Worm (Caenorhabditis elegans) whole organism, L4 larva: Measurements from ENCODE around the gene C56E6.2.

Experiments
- ZK546.5 ChIP-seq, 2 experiments: sonication (generic microtip); optimal IDR thresholded peaks; 2 replicates each; lab custom pipeline; 2017; ENCODE audit warnings: missing biosample characterization in 2 of 2, missing genetic modification characterization in 2 of 2
- ama-1 ChIP-seq: fragments of 150-350 bp; optimal IDR thresholded peaks from 2 replicates; lab custom pipeline; 2014; ENCODE audit warnings: inconsistent platforms, mixed read lengths
- mdl-1 ChIP-seq, 2 experiments: fragments of 150-350 bp in 1 of 2; sonication (generic microtip) in 1 of 2; optimal IDR thresholded peaks; 2 replicates each; lab custom pipeline; 2014 to 2017; ENCODE audit warnings: missing biosample characterization in 2 of 2, missing genetic modification characterization in 2 of 2
- tra-1 ChIP-seq: fragments of 200-800 bp; sonication (Bioruptor generic); IDR thresholded peaks from 2 replicates; pipeline ENCODE4 v1.3.6; 2022; ENCODE audit warnings: missing genetic modification reagents, missing genetic modification characterization, missing compliant biosample characterization

DNA sequence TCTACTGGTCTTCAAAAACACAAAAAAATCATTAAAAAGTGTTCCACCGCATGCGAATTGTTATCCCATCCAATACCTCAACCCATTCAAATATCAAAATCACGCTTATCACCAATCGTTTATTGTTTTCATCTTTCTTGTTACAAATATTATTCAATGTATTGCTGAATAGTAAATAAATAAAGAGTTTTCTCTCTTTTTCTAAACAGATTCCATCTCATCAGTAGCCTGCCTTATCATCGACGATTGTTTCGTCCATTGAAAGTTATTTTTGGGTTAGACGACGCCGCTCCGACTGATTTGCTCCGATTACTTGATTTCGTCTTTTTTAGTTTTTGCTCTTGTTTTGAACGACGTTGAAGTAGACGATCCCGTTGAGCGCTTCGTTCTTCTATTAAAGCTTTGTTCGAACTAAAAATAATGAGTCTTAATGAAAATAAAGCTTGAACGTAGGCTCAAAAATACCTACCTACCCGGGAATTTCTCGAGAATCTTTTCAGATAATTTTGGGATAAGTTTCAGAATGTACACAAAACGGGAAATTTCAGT, 1.5 kb downstream of the C56E6.2 start:
- TF ChIP-seq tra-1 (GFP tag; lab: Robert Waterston, UW) (no peak), mdl-1 (tag; optimal IDR thresholded peaks at IDR 0.05; lab: Kevin White, UChicago) (no peak), ZK546.5 (tag; optimal IDR thresholded peaks at IDR 0.05; lab: Kevin White, UChicago) (no peak), ama-1 (lab: Kevin White, UChicago) (no peak)
